Fruit fly (Drosophila melanogaster): ENCODE measurements around the gene Ncoa6.

The Ncoa6 gene

DNA sequence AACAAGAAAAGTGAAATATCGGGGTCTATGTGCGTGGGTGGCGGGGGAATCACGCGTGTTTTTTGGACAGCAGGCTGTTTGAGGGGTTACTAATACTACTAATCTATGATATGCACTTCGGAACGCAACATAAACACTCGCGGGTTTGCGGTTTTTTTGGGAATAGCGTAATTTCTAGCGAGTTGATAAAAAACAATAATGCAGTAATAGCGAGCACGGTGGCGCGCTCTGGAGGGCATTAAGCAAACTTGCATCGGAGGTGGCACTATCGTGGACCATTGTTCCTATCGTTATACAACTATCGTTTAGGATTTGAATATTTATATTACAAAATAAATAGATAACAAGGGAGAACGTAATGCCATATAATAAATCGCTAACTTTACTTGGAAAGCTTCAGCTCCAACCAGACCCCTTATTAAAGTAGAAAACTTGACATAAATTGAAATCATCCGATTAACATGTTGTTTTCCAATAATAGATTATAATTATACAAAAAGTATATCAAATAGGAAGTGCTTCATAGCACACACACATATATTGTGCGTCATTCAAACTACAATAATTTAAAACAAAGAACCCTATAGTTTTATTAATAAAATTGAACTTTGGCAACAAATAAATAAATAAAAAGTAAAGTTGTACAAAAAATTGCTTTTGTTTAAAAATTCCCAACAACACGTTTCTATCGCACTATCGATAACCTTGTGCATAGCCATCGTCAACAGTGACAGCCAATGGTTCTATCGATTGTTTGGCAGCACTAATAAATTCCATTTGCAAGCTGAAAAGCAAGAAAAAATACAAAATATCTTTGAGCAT lies 48.0 kb downstream of the Ncoa6 start, which contains the start of the genes Nin and Bub1 (continued):
- TF ChIP-seq Xbp1 (GFP tag; optimal IDR thresholded peaks at IDR 0.05) (peak; percentile 52), CG8359 (GFP tag; optimal IDR thresholded peaks at IDR 0.05; ENCODE audit: borderline replicate concordance) (no peak), CG12219 (GFP tag; optimal IDR thresholded peaks at IDR 0.05) (no peak), CG10431 (GFP tag; optimal IDR thresholded peaks at IDR 0.05) (no peak), CG12744 (GFP tag; optimal IDR thresholded peaks at IDR 0.05) (no peak), Sry-δ (GFP tag; optimal IDR thresholded peaks at IDR 0.05) (peak; percentile 81), gro (GFP tag; optimal IDR thresholded peaks at IDR 0.05) (no peak), phol (tag; optimal IDR thresholded peaks at IDR 0.05) (peak; percentile 37), crp (GFP tag; optimal IDR thresholded peaks at IDR 0.05) (no peak), CG17802 (tag; optimal IDR thresholded peaks at IDR 0.05) (no peak), inv (GFP tag; IDR thresholded peaks at IDR 0.05; ENCODE audit: partially characterized antibody) (peak; percentile 87), CG14860 (GFP tag; IDR thresholded peaks at IDR 0.05; ENCODE audit: partially characterized antibody) (peak; percentile 77), ato (GFP tag; IDR thresholded peaks at IDR 0.05; ENCODE audit: partially characterized antibody) (peak; percentile 84), crol (GFP tag; IDR thresholded peaks at IDR 0.05) (no peak), sc (optimal IDR thresholded peaks at IDR 0.05) (no peak), sc (GFP tag; optimal IDR thresholded peaks at IDR 0.05) (no peak), lab (GFP tag; optimal IDR thresholded peaks at IDR 0.05) (no peak), zfh2 (GFP tag; optimal IDR thresholded peaks at IDR 0.05) (peak; percentile 27), amos (GFP tag; IDR thresholded peaks at IDR 0.05; ENCODE audit: partially characterized antibody) (peak; percentile 95), CG13624 (GFP tag; optimal IDR thresholded peaks at IDR 0.05) (peak; percentile 16), CG16779 (GFP tag; IDR thresholded peaks at IDR 0.05) (no peak), fru (optimal IDR thresholded peaks at IDR 0.05) (no peak), h (optimal IDR thresholded peaks at IDR 0.05) (no peak), ems (GFP tag; optimal IDR thresholded peaks at IDR 0.05) (no peak), CG11696 (GFP tag; IDR thresholded peaks at IDR 0.05) (0 out of 2 replicates have a peak, but pooled peaks have one; percentile 30), onecut (GFP tag; IDR thresholded peaks at IDR 0.05) (no peak), peb (GFP tag; IDR thresholded peaks at IDR 0.05) (no peak), Atf-2 (GFP tag; optimal IDR thresholded peaks at IDR 0.05) (no peak), CG16815 (GFP tag; optimal IDR thresholded peaks at IDR 0.05) (peak; percentile 29), unc-4 (GFP tag; IDR thresholded peaks at IDR 0.05; ENCODE audit: partially characterized antibody) (peak; percentile 74), Bgb (GFP tag; IDR thresholded peaks at IDR 0.05; ENCODE audit: partially characterized antibody) (peak; percentile 88), pfk (GFP tag; optimal IDR thresholded peaks at IDR 0.05) (no peak), ap (GFP tag; IDR thresholded peaks at IDR 0.05) (0 out of 2 replicates have a peak, but pooled peaks have one; percentile 17), otp (GFP tag; IDR thresholded peaks at IDR 0.05) (no peak), Atf6 (GFP tag; IDR thresholded peaks at IDR 0.05) (no peak), jing (GFP tag; optimal IDR thresholded peaks at IDR 0.05) (no peak), tgo (GFP tag; IDR thresholded peaks at IDR 0.05) (no peak), bab2 (GFP tag; optimal IDR thresholded peaks at IDR 0.05) (no peak), Dip3 (GFP tag; optimal IDR thresholded peaks at IDR 0.05) (peak; percentile 19), vnd (GFP tag; IDR thresholded peaks at IDR 0.05; ENCODE audit: partially characterized antibody) (peak; percentile 86), CG8290 (GFP tag; optimal IDR thresholded peaks at IDR 0.05) (peak; percentile 4), CG8290 (tag; optimal IDR thresholded peaks at IDR 0.05) (no peak), emc (GFP tag; optimal IDR thresholded peaks at IDR 0.05) (no peak), CG11247 (GFP tag; IDR thresholded peaks at IDR 0.05) (peak; percentile 48; the same call in 1 of the 2 replicates), Xrp1 (GFP tag; IDR thresholded peaks at IDR 0.05) (no peak), psq (GFP tag; optimal IDR thresholded peaks at IDR 0.05) (no peak), prd (optimal IDR thresholded peaks at IDR 0.05) (no peak), prd (GFP tag; IDR thresholded peaks at IDR 0.05) (peak; percentile 49; the same call in 1 of the 3 replicates), CG18262 (tag; optimal IDR thresholded peaks at IDR 0.05) (peak; percentile 30), sug (tag; optimal IDR thresholded peaks at IDR 0.05) (peak; percentile 18), ara (GFP tag; IDR thresholded peaks at IDR 0.05) (no peak)

Data from whole organism, embryonic.